Worm (Caenorhabditis elegans): ENCODE results near the gene C03B1.17.
A peak's percentile ranks its signal among the peaks of the same experiment; 100 is the strongest.

The C03B1.17 gene

DNA sequence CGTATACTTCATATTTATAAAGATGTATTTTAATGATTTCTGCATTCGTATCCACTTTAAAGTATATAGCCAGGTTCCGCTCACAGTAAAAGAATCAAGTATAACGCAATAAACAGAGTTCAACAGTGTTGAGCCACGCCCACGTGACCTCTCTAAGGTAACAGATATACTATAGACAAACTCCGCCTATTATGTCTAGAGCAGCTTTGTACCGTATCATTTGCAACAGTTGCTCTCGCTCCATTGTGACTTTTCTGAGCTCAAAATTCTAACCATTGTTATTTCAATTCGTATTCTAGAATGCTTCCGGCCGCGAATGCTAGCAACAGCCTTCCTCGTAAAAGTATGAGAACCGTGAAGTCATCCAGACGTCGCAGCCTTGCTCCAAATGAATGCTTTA is at the start of gene C03B1.17:
Gene C03B1.17, plus strand, starts transcription at position 301 of the 400 bp plus-strand sequence.
- TF ChIP-seq F13H6.1 (tag; optimal IDR thresholded peaks at IDR 0.05), result no peak
- TF ChIP-seq mbf-1 (tag; optimal IDR thresholded peaks at IDR 0.05), result no peak
- no peak for TF ChIP-seq nhr-12 (tag; optimal IDR thresholded peaks at IDR 0.05)
- no peak for TF ChIP-seq elt-3 (tag; optimal IDR thresholded peaks at IDR 0.05)
- TF ChIP-seq unc-62 (GFP tag; optimal IDR thresholded peaks at IDR 0.05), result no peak
- no peak for TF ChIP-seq Y55F3AM.14 (GFP tag; optimal IDR thresholded peaks at IDR 0.05)
- TF ChIP-seq mdl-1 (tag; optimal IDR thresholded peaks at IDR 0.05), result no peak
- no peak for TF ChIP-seq egl-27 (tag; optimal IDR thresholded peaks at IDR 0.05)

DNA sequence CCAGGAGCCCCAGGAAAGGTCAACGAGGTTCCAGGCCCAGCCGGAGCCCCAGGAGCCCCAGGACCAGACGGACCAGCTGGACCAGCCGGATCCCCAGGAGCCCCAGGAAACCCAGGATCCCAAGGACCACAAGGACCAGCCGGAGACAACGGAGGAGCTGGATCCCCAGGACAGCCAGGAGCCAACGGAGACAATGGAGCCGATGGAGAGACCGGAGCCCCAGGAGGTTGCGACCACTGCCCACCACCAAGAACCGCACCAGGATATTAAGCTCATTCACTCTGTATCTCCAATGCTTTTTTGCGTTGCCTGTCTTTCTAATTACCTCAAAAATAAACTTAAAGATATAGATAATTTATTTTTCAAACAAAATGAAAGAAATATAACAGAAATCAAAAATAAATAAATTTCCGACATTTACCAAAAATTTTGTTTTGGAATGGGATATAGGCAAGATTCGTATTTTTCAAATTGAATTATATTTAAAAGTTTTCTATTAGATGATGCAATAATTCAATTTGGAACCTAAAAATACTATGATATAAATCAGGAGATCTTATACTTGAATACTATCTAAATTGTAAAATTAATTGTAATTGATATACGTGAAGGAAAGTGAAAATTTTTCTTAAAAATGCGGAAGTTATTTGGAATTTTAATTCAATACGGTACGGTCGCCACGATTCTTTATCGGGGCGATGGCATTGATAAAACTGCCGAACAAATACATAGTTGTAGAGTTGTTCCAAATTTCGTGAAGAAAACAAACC is 49.1 kb upstream of the C03B1.17 start:
- TF ChIP-seq Y55F3AM.14 (GFP tag; optimal IDR thresholded peaks at IDR 0.05), result peak; percentile 44
- peak; percentile 64 for TF ChIP-seq nhr-25 (tag; optimal IDR thresholded peaks at IDR 0.05)
- peak; percentile 61 for TF ChIP-seq blmp-1 (tag; optimal IDR thresholded peaks at IDR 0.05; ENCODE audit: insufficient read depth)
- peak; percentile 19 for TF ChIP-seq nhr-10 (tag; optimal IDR thresholded peaks at IDR 0.05)

DNA sequence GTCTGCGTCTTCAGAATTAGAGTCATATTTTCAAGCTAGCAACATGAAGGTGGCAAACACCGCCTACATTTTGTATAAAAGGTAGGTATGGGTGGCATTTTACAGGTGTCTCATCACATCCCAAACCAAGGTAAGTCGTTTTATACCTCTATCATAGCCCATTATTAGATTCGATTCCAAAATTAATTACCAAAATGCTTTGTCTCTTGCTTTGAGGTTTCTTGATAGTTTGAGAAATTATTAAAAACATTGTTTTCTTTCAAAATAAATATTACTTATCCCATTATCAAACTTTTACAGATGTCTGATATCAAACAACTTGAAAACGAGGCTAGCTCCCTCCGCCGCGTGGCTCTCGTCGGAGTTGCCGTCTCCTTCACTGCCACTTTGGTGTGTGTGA is 47.4 kb upstream of the C03B1.17 start, which contains the start of gene col-168:
Gene col-168, plus strand, starts transcription at position 301 of the 400 bp plus-strand sequence.
- TF ChIP-seq unc-62 (GFP tag; optimal IDR thresholded peaks at IDR 0.05), result no peak

DNA sequence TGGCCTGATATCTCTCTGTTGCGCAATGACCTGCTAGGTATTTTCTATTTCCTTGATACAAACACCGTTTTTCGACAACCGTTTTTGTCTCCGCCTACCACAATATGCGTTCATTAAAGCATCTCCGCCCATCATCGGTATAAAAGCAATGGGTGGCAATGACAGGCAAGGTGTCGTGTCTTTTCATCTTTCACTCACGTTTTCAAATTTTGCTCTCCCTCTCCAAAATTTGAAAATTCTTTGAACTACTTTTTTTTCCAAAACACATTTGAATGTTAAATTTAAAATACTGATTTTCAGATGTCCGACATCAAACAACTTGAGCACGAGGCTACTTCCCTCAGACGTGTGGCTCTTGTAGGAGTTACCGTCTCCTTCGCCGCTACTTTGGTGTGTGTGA is 44.6 kb upstream of the C03B1.17 start, which contains the start of gene col-169:
Gene col-169, plus strand, starts transcription at position 301 of the 400 bp plus-strand sequence.
- TF ChIP-seq ztf-11 (tag; optimal IDR thresholded peaks at IDR 0.05), result no peak
- no peak for TF ChIP-seq Y55F3AM.14 (GFP tag; optimal IDR thresholded peaks at IDR 0.05)
- no peak for TF ChIP-seq ztf-1 (GFP tag; conservative IDR thresholded peaks at IDR 0.05)
- TF ChIP-seq crh-2 (tag; optimal IDR thresholded peaks at IDR 0.05), result no peak
- TF ChIP-seq R02D3.7 (tag; optimal IDR thresholded peaks at IDR 0.05), result no peak
- no peak for TF ChIP-seq ztf-4 (tag; optimal IDR thresholded peaks at IDR 0.05)
- no peak for TF ChIP-seq nhr-10 (tag; optimal IDR thresholded peaks at IDR 0.05)
- no peak for TF ChIP-seq lin-13 (GFP tag; optimal IDR thresholded peaks at IDR 0.05)
- TF ChIP-seq sma-9 (GFP tag; optimal IDR thresholded peaks at IDR 0.05), result no peak
- no peak for TF ChIP-seq sma-9 (tag; optimal IDR thresholded peaks at IDR 0.05)
- TF ChIP-seq nhr-11 (tag; optimal IDR thresholded peaks at IDR 0.05), result no peak
- no peak for TF ChIP-seq lsy-2 (tag; optimal IDR thresholded peaks at IDR 0.05)
- TF ChIP-seq unc-55 (GFP tag; optimal IDR thresholded peaks at IDR 0.05), result no peak
- no peak for TF ChIP-seq ZK546.5 (tag; optimal IDR thresholded peaks at IDR 0.05)
- TF ChIP-seq zag-1 (tag; optimal IDR thresholded peaks at IDR 0.05), result no peak

DNA sequence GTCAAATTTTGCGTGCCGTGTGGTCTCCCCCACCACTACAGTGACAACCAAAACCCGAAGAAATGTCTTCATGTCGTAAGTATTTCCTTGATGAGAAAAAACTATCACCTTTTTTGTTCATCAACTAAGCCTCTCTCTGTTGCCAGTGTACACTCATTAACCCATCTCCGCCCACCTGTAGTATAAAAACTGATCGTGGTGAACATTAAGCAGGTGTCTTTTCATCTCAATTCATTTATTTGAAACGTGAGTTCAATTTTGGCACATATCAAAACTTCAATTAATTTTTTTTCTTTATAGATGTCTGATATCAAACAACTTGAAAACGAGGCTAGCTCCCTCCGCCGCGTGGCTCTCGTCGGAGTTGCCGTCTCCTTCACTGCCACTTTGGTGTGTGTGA is 42.0 kb upstream of the C03B1.17 start, which contains the start of gene col-170:
Gene col-170, plus strand, starts transcription at position 301 of the 400 bp plus-strand sequence.
- no peak for TF ChIP-seq unc-55 (GFP tag; optimal IDR thresholded peaks at IDR 0.05)

DNA sequence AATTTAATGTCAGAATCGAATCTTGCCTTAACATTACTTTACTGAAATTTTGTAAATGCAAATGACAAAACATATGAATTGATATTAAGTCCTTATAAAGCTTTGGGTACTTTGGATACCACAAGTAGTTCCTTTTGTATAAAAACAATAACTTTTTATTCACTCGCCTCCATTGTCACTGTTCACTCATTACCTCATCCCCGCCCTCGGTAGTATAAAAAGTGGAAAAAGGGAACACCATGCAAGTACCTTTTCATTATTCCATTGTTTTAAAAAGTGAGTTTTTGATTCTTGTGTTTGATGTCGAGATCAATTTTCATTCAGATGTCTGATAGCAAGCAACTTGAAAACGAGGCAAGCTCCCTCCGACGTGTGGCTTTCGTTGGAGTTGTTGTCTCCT is 39.5 kb upstream of the C03B1.17 start, which contains the start of gene col-171:
Gene col-171, plus strand, starts transcription at position 301 of the 400 bp plus-strand sequence.
- no peak for TF ChIP-seq ama-1 (optimal IDR thresholded peaks at IDR 0.05)
- no peak for TF ChIP-seq dmd-4 (tag; optimal IDR thresholded peaks at IDR 0.05)
- no peak for TF ChIP-seq sem-4 (tag; optimal IDR thresholded peaks at IDR 0.05)
- no peak for TF ChIP-seq nhr-23 (tag; optimal IDR thresholded peaks at IDR 0.05)
- TF ChIP-seq F13H6.1 (tag; optimal IDR thresholded peaks at IDR 0.05), result no peak
- TF ChIP-seq ZK546.5 (tag; optimal IDR thresholded peaks at IDR 0.05), result no peak
- TF ChIP-seq ztf-11 (tag; optimal IDR thresholded peaks at IDR 0.05), result no peak
- no peak for TF ChIP-seq elt-1 (tag; optimal IDR thresholded peaks at IDR 0.05)
- no peak for TF ChIP-seq unc-39 (tag; optimal IDR thresholded peaks at IDR 0.05)
- TF ChIP-seq elt-3 (tag; optimal IDR thresholded peaks at IDR 0.05), result no peak
